Worm (Caenorhabditis elegans): ENCODE data around the gene F07E5.13.

DNA sequence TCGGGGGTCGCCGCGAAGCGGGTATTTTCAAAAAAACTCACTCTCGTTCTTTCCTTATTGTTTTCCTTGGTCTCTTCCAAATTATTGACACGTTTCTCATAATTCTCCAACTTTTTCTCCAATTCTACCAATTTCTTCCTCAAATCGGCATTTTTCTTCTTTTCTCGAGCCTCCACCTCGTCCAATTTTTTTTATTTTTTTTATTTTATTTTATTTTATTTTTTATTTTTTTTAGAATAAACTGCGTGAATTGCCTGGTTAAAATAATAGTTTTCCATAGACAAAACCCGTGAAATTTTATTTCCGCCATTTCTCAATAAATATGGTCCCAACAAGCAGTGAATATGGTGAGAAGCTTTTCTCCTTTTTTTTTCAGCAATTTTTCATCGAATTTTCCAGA lies 51.2 kb downstream of the F07E5.13 start, which contains the start of gene F59H6.15:
- no peak for TF ChIP-seq him-1 (tag; optimal IDR thresholded peaks at IDR 0.05)
- TF ChIP-seq W03F9.2 (tag; optimal IDR thresholded peaks at IDR 0.05), result no peak
